Worm (Caenorhabditis elegans): ENCODE data around the gene mai-1.
A peak's percentile ranks its signal among the peaks of the same experiment; 100 is the strongest.

DNA sequence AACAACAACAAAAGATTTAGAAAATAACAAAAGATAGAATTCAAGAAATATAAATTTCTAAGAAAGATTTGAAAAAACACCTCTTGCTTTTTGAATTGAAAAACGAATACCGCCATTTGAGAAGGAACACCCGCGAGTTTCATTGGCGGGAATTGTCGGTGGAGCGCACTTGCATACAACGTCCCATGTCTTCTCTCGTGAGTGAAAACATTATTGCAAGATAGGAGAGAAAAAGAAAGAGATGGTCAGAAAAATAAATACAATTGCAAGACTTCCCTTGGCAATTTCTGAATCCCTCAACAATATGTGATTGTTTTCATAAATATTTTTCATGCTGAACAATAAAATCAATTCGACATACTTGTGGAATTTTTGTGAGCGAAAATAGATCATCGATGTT lies 10.3 kb downstream of the mai-1 start, which contains the start of gene K10B3.5:
- no peak for TF ChIP-seq nhr-11 (tag; optimal IDR thresholded peaks at IDR 0.05)
- no peak for TF ChIP-seq ZK546.5 (tag; optimal IDR thresholded peaks at IDR 0.05)
- TF ChIP-seq zag-1 (tag; optimal IDR thresholded peaks at IDR 0.05), result no peak
- no peak for TF ChIP-seq nhr-76 (tag; optimal IDR thresholded peaks at IDR 0.05)
- TF ChIP-seq pha-4 (tag; optimal IDR thresholded peaks at IDR 0.05), result peak; percentile 87
- no peak for TF ChIP-seq ceh-16 (tag; optimal IDR thresholded peaks at IDR 0.05)
